Worm (Caenorhabditis elegans) whole organism, young adult: ENCODE measurements around the gene Y44A6D.5.

Source experiments
- attf-6 ChIP-seq: fragments of 200-800 bp; sonication (Bioruptor generic); IDR thresholded peaks from 2 replicates; pipeline ENCODE4 v1.3.6; 2022; ENCODE audit warnings: missing genetic modification reagents, missing genetic modification characterization, missing compliant biosample characterization
- cebp-1 ChIP-seq, 2 experiments: fragments of 200-800 bp in 1 of 2; sonication (Bioruptor generic) in 1 of 2; sonication (generic microtip) in 1 of 2; IDR thresholded peaks in 1 of 2; optimal IDR thresholded peaks in 1 of 2; 2 replicates each; pipeline versions ENCODE4 v1.3.6 to Lab custom; 2017 to 2022; ENCODE audit warnings: missing compliant biosample characterization in 2 of 2, missing genetic modification characterization in 2 of 2, mild to moderate bottlenecking in 1 of 2, missing genetic modification reagents in 1 of 2, moderate library complexity in 1 of 2
- him-1 ChIP-seq: sonication (generic microtip); optimal IDR thresholded peaks from 2 replicates; lab custom pipeline; 2016; ENCODE audit warnings: missing genotype, missing genetic modification reagents, missing genetic modification characterization, missing compliant biosample characterization
- lsl-1 ChIP-seq: fragments of 200-800 bp; sonication (Bioruptor generic); optimal IDR thresholded peaks from 2 replicates; lab custom pipeline; 2018; ENCODE audit warnings: mild to moderate bottlenecking, missing genetic modification characterization, moderate library complexity, missing compliant biosample characterization
- mel-28 ChIP-seq: sonication (generic microtip); optimal IDR thresholded peaks from 2 replicates; lab custom pipeline; 2016; ENCODE audit warnings: borderline replicate concordance, mild to moderate bottlenecking, missing genetic modification characterization, missing compliant biosample characterization
- rpc-1 ChIP-seq, 2 experiments: fragments of 150-350 bp in 1 of 2; sonication (generic microtip) in 1 of 2; optimal IDR thresholded peaks; 2 replicates each; lab custom pipeline; 2014 to 2018; ENCODE audit warnings: missing biosample characterization in 1 of 2, missing genetic modification characterization in 1 of 2, missing genetic modification reagents in 1 of 2, missing genotype in 1 of 2
- unc-130 ChIP-seq: sonication (generic microtip); optimal IDR thresholded peaks from 2 replicates; lab custom pipeline; 2016; ENCODE audit warnings: missing genetic modification reagents, missing genetic modification characterization, missing compliant biosample characterization
- unc-62 ChIP-seq: fragments of 150-350 bp; optimal IDR thresholded peaks from 2 replicates; lab custom pipeline; 2014; ENCODE audit warnings: missing biosample characterization, missing genetic modification reagents, missing genetic modification characterization

DNA sequence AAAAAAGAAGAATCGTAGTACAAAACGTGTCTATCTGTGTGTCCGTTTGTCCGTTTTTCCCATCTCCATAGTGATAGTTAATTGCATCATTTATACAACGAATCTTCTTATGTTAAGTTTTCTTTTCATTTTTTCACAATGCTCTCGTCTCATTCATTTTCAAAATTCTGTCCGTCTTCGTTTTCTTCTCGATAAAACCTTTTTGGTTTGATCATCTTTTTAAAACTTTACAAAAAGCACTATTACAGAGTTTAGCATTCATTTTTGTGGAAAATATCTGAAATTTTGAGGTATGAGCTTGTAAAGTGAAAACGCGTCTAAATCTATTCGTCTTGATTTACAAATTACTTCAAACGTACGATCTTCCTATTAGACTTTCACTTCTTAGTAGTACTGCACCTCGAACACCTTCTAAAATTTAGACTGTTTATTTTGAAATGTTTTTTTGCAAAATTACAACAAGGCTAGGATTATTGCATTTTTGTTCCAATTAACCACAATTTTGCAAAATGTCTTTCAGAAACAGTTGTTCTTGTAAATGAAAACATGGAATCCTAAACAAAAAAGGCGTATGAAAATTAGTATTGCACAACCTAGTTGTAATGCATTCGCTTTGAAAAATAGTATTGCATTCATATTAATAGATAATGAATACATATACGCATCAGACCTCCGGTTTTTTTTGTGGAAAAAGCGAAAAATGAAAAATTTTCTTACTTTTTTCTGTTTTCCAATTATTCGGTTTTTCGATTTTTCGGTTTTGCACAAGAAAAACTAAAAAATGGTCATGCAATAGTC is 17.6 kb downstream of the Y44A6D.5 start:
- TF ChIP-seq mel-28 (tag; lab: Kevin White, UChicago) (no peak), attf-6 (GFP tag; lab: Robert Waterston, UW) (no peak), cebp-1 (GFP tag; IDR thresholded peaks at IDR 0.05; lab: Robert Waterston, UW) (no peak), cebp-1 (tag; optimal IDR thresholded peaks at IDR 0.05; lab: Kevin White, UChicago) (no peak), unc-62 (GFP tag; lab: Kevin White, UChicago) (no peak), him-1 (tag; lab: Kevin White, UChicago) (no peak), rpc-1 (optimal IDR thresholded peaks at IDR 0.05; lab: Kevin White, UChicago) (no peak), rpc-1 (tag; optimal IDR thresholded peaks at IDR 0.05; lab: Kevin White, UChicago) (no peak), lsl-1 (GFP tag; lab: Kevin White, UChicago) (no peak), unc-130 (GFP tag; lab: Kevin White, UChicago) (no peak)
